Fruit fly (Drosophila melanogaster) whole organism, wandering third instar larva: ENCODE results near the gene CG42682.

Experiments
- Abd-B ChIP-seq: fragments of >200 bp; optimal IDR thresholded peaks from 2 replicates; lab custom pipeline; 2017; ENCODE audit warnings: missing biosample characterization, missing genetic modification characterization
- CG32264 ChIP-seq: fragments of 200-800 bp; sonication (Bioruptor generic); optimal IDR thresholded peaks from 2 replicates; lab custom pipeline; 2016; ENCODE audit warnings: missing biosample characterization, missing genetic modification characterization
- Dif ChIP-seq: fragments of 200-275, 200-300 bp; sonication (Bioruptor generic); optimal IDR thresholded peaks from 2 replicates; lab custom pipeline; 2018; ENCODE audit warnings: missing biosample characterization, missing genetic modification characterization; ENCODE audit not compliant: partially characterized antibody
- GATAd ChIP-seq: sonication (Bioruptor generic); optimal IDR thresholded peaks from 2 replicates; lab custom pipeline; 2016; ENCODE audit warnings: missing biosample characterization, missing genetic modification characterization
- HLH106 ChIP-seq: fragments of 200-800 bp; optimal IDR thresholded peaks from 3 replicates; lab custom pipeline; 2019; ENCODE audit warnings: missing biosample characterization, mild to moderate bottlenecking, missing genetic modification characterization, moderate library complexity
- Hnf4 ChIP-seq: fragments of 200-800 bp; sonication (Bioruptor generic); optimal IDR thresholded peaks from 2 replicates; lab custom pipeline; 2016; ENCODE audit warnings: missing biosample characterization, mild to moderate bottlenecking, missing genetic modification characterization
- Hr83 ChIP-seq: fragments of 200-300 bp; sonication (Bioruptor generic); optimal IDR thresholded peaks from 2 replicates; lab custom pipeline; 2016; ENCODE audit warnings: missing biosample characterization, mild to moderate bottlenecking, missing genetic modification characterization, moderate library complexity; ENCODE audit not compliant: poor library complexity, severe bottlenecking
- Rel ChIP-seq, 2 experiments: fragments of 200-800 bp; sonication (Bioruptor generic) in 1 of 2; optimal IDR thresholded peaks; 2 replicates in 1 of 2; 3 replicates in 1 of 2; lab custom pipeline; 2016 to 2019; ENCODE audit warnings: mild to moderate bottlenecking in 2 of 2, missing biosample characterization in 2 of 2, missing genetic modification characterization in 2 of 2, moderate library complexity in 1 of 2
- br ChIP-seq: fragments of 200-800 bp; sonication (Bioruptor generic); optimal IDR thresholded peaks from 2 replicates; lab custom pipeline; 2016; ENCODE audit warnings: missing biosample characterization, missing genetic modification characterization
- dsf ChIP-seq: sonication (Bioruptor generic); optimal IDR thresholded peaks from 2 replicates; lab custom pipeline; 2016; ENCODE audit warnings: missing biosample characterization, missing genetic modification characterization, borderline replicate concordance
- lola ChIP-seq: fragments of >200 bp; optimal IDR thresholded peaks from 2 replicates; lab custom pipeline; 2017; ENCODE audit warnings: missing biosample characterization, missing genetic modification characterization
- pan ChIP-seq: fragments of >200 bp; optimal IDR thresholded peaks from 2 replicates; lab custom pipeline; 2017
- rgr ChIP-seq: fragments of 200-800 bp; sonication (Bioruptor generic); optimal IDR thresholded peaks from 3 replicates; lab custom pipeline; 2016; ENCODE audit warnings: missing biosample characterization, mild to moderate bottlenecking, missing genetic modification characterization
- sage ChIP-seq: fragments of 200-800 bp; sonication (Bioruptor generic); optimal IDR thresholded peaks from 2 replicates; lab custom pipeline; 2016; ENCODE audit warnings: missing biosample characterization, mild to moderate bottlenecking, missing genetic modification characterization
- sv ChIP-seq: fragments of 200-800 bp; sonication (Bioruptor generic); optimal IDR thresholded peaks from 3 replicates; lab custom pipeline; 2016; ENCODE audit warnings: missing biosample characterization, missing genetic modification characterization
- tai ChIP-seq: sonication (Bioruptor generic); optimal IDR thresholded peaks from 2 replicates; lab custom pipeline; 2016; ENCODE audit warnings: missing biosample characterization, missing genetic modification characterization

Gene CG42682

dm6 chr2L:14887530-14887929, 45.4 kb downstream of the CG42682 start:
- TF ChIP-seq sv (no peak), lola (no peak), GATAd (GFP tag; lab: Kevin White, UChicago) (no peak), rgr (GFP tag; lab: Kevin White, UChicago) (no peak), CG32264 (no peak), Abd-B (GFP tag; lab: Kevin White, UChicago) (no peak), tai (GFP tag; lab: Kevin White, UChicago) (no peak), dsf (GFP tag; lab: Kevin White, UChicago) (no peak), sage (no peak), Hnf4 (no peak), Rel (GFP tag; optimal IDR thresholded peaks at IDR 0.05; lab: Kevin White, UChicago) (no peak), Rel (tag; optimal IDR thresholded peaks at IDR 0.05; lab: Kevin White, UChicago) (no peak), pan (lab: Kevin White, UChicago) (no peak), Hr83 (no peak), br (GFP tag; lab: Kevin White, UChicago) (no peak), Dif (GFP tag; lab: Kevin White, UChicago) (no peak), HLH106 (no peak)
